Worm (Caenorhabditis elegans) whole organism, early embryonic: ENCODE results near the gene K02E7.1.

Experiments
- B0310.2 ChIP-seq: sonication (generic microtip); optimal IDR thresholded peaks from 2 replicates; lab custom pipeline; 2016; ENCODE audit warnings: mild to moderate bottlenecking, missing genetic modification characterization, missing compliant biosample characterization
- F13C5.2 ChIP-seq: sonication (generic microtip); optimal IDR thresholded peaks from 2 replicates; lab custom pipeline; 2017; ENCODE audit warnings: mild to moderate bottlenecking, missing genetic modification characterization, inconsistent platforms, missing compliant biosample characterization
- aly-1 ChIP-seq: sonication (generic microtip); optimal IDR thresholded peaks from 2 replicates; lab custom pipeline; 2016; ENCODE audit warnings: missing genetic modification characterization, missing compliant biosample characterization
- ama-1 ChIP-seq: fragments of 150-350 bp; optimal IDR thresholded peaks from 2 replicates; lab custom pipeline; 2014
- ceh-13 ChIP-seq: fragments of 200-800 bp; sonication (Bioruptor generic); optimal IDR thresholded peaks from 2 replicates; lab custom pipeline; 2018; ENCODE audit warnings: mild to moderate bottlenecking, missing genetic modification characterization, missing compliant biosample characterization
- ceh-36 ChIP-seq: sonication (generic microtip); optimal IDR thresholded peaks from 2 replicates; lab custom pipeline; 2016; ENCODE audit warnings: missing genetic modification characterization, inconsistent platforms, missing compliant biosample characterization
- ets-7 ChIP-seq: sonication (generic microtip); optimal IDR thresholded peaks from 2 replicates; lab custom pipeline; 2016; ENCODE audit warnings: missing genotype, missing genetic modification characterization, missing compliant biosample characterization
- flt-1 ChIP-seq: fragments of 200-800 bp; sonication (Bioruptor generic); IDR thresholded peaks from 2 replicates; pipeline ENCODE4 v1.3.6; 2022; ENCODE audit warnings: missing genetic modification characterization, missing compliant biosample characterization
- hmbx-1 ChIP-seq: sonication (generic microtip); optimal IDR thresholded peaks from 2 replicates; lab custom pipeline; 2016; ENCODE audit warnings: mild to moderate bottlenecking, missing genetic modification characterization, missing compliant biosample characterization
- hmg-4 ChIP-seq: fragments of 200-800 bp; sonication (Bioruptor generic); optimal IDR thresholded peaks from 2 replicates; lab custom pipeline; 2018; ENCODE audit warnings: mild to moderate bottlenecking, missing genetic modification characterization, missing compliant biosample characterization
- hnd-1 ChIP-seq: sonication (generic microtip); optimal IDR thresholded peaks from 2 replicates; lab custom pipeline; 2016; ENCODE audit warnings: missing genetic modification characterization, missing compliant biosample characterization
- pes-1 ChIP-seq: fragments of 200-800 bp; sonication (Bioruptor generic); IDR thresholded peaks from 2 replicates; pipeline ENCODE4 v1.3.6; 2022; ENCODE audit warnings: missing genetic modification reagents, missing genetic modification characterization, missing compliant biosample characterization
- scrt-1 ChIP-seq: fragments of 200-800 bp; sonication (Bioruptor generic); IDR thresholded peaks from 2 replicates; pipeline ENCODE4 v1.3.6; 2022; ENCODE audit warnings: missing genetic modification characterization, missing compliant biosample characterization
- sea-1 ChIP-seq: fragments of 200-800 bp; sonication (Bioruptor generic); conservative IDR thresholded peaks from 2 replicates; pipeline ENCODE4 v1.3.6; 2022; ENCODE audit warnings: missing genetic modification characterization, missing compliant biosample characterization
- tbx-11 ChIP-seq: fragments of 200-800 bp; sonication (Bioruptor generic); IDR thresholded peaks from 2 replicates; pipeline ENCODE4 v1.3.6; 2022; ENCODE audit warnings: missing genetic modification characterization, missing compliant biosample characterization
- tbx-37 ChIP-seq: fragments of 200-800 bp; sonication (Bioruptor generic); conservative IDR thresholded peaks from 2 replicates; pipeline ENCODE4 v1.3.6; 2022; ENCODE audit warnings: missing genetic modification reagents, missing genetic modification characterization, missing compliant biosample characterization
- tra-4 ChIP-seq: sonication (generic microtip); optimal IDR thresholded peaks from 2 replicates; lab custom pipeline; 2017; ENCODE audit warnings: missing genetic modification characterization, missing compliant biosample characterization

Gene K02E7.1

ce11 chrII:1117992-1118729 is 35.2 kb downstream of the K02E7.1 start, which contains the start of gene lips-13:
lips-13 (minus strand) TSS chrII:1118042.
- no peak for TF ChIP-seq hmbx-1 (tag; lab: Kevin White, UChicago)
- TF ChIP-seq hnd-1: no peak
- no peak for TF ChIP-seq aly-1 (tag; lab: Kevin White, UChicago)
- TF ChIP-seq ceh-13 (GFP tag; lab: Kevin White, UChicago): no peak
- no peak for TF ChIP-seq tbx-11 (GFP tag; lab: Robert Waterston, UW)
- no peak for TF ChIP-seq ets-7 (tag; lab: Kevin White, UChicago)
- no peak for TF ChIP-seq tbx-37
- no peak for TF ChIP-seq scrt-1
- TF ChIP-seq ceh-36 (tag; lab: Kevin White, UChicago): no peak
- no peak for TF ChIP-seq hmg-4
- no peak for TF ChIP-seq sea-1
- TF ChIP-seq flt-1 (GFP tag; lab: Robert Waterston, UW): no peak
- TF ChIP-seq pes-1: no peak
- TF ChIP-seq B0310.2 (tag; lab: Kevin White, UChicago): no peak
- TF ChIP-seq tra-4 (tag; lab: Kevin White, UChicago): no peak
- no peak for TF ChIP-seq ama-1 (lab: Kevin White, UChicago)
- no peak for TF ChIP-seq F13C5.2 (tag; lab: Kevin White, UChicago)

ce11 chrII:1123208-1123607 is 40.2 kb downstream of the K02E7.1 start, which contains the start of the genes sut-1 and eri-3:
sut-1 (minus strand) TSS chrII:1123265.
eri-3 (plus strand) TSS chrII:1123534.
- TF ChIP-seq hmg-4 (no peak), F13C5.2 (tag; lab: Kevin White, UChicago) (no peak), B0310.2 (tag; lab: Kevin White, UChicago) (no peak), tbx-37 (no peak), ceh-13 (GFP tag; lab: Kevin White, UChicago) (no peak), ets-7 (tag; lab: Kevin White, UChicago) (no peak), aly-1 (tag; lab: Kevin White, UChicago) (no peak), scrt-1 (no peak), sea-1 (no peak), pes-1 (no peak)

- no peak for TF ChIP-seq hmg-4
- no peak for TF ChIP-seq sea-1
- no peak for TF ChIP-seq ama-1 (lab: Kevin White, UChicago)
- TF ChIP-seq tbx-11 (GFP tag; lab: Robert Waterston, UW): no peak
- TF ChIP-seq pes-1: no peak
- TF ChIP-seq tra-4 (tag; lab: Kevin White, UChicago): no peak
- TF ChIP-seq aly-1 (tag; lab: Kevin White, UChicago): no peak
- TF ChIP-seq tbx-37: no peak
- no peak for TF ChIP-seq hmbx-1 (tag; lab: Kevin White, UChicago)
- no peak for TF ChIP-seq ceh-13 (GFP tag; lab: Kevin White, UChicago)
- TF ChIP-seq ceh-36 (tag; lab: Kevin White, UChicago): no peak
- TF ChIP-seq hnd-1: no peak
- no peak for TF ChIP-seq B0310.2 (tag; lab: Kevin White, UChicago)
- no peak for TF ChIP-seq F13C5.2 (tag; lab: Kevin White, UChicago)
- no peak for TF ChIP-seq ets-7 (tag; lab: Kevin White, UChicago)
- no peak for TF ChIP-seq scrt-1
- no peak for TF ChIP-seq flt-1 (GFP tag; lab: Robert Waterston, UW)
Measured at ce11 chrII:1124757-1125156, 41.8 kb downstream of the K02E7.1 start.

- TF ChIP-seq ceh-13 (GFP tag; lab: Kevin White, UChicago) (no peak), ceh-36 (tag; lab: Kevin White, UChicago) (no peak), ama-1 (lab: Kevin White, UChicago) (no peak), B0310.2 (tag; lab: Kevin White, UChicago) (no peak), hmg-4 (no peak), sea-1 (no peak), tbx-37 (no peak), tbx-11 (GFP tag; lab: Robert Waterston, UW) (no peak), aly-1 (tag; lab: Kevin White, UChicago) (no peak), tra-4 (tag; lab: Kevin White, UChicago) (no peak), pes-1 (no peak), hmbx-1 (tag; lab: Kevin White, UChicago) (no peak), hnd-1 (no peak), flt-1 (GFP tag; lab: Robert Waterston, UW) (no peak)
Measured at ce11 chrII:1126472-1126871, 43.5 kb downstream of the K02E7.1 start.

- TF ChIP-seq aly-1 (tag; lab: Kevin White, UChicago) (no peak), tra-4 (tag; lab: Kevin White, UChicago) (no peak), hmg-4 (no peak), flt-1 (GFP tag; lab: Robert Waterston, UW) (no peak), hmbx-1 (tag; lab: Kevin White, UChicago) (no peak), tbx-11 (GFP tag; lab: Robert Waterston, UW) (no peak), scrt-1 (no peak), ets-7 (tag; lab: Kevin White, UChicago) (no peak), pes-1 (no peak), B0310.2 (tag; lab: Kevin White, UChicago) (no peak), ceh-36 (tag; lab: Kevin White, UChicago) (no peak), tbx-37 (no peak), F13C5.2 (tag; lab: Kevin White, UChicago) (no peak), hnd-1 (no peak), ama-1 (lab: Kevin White, UChicago) (no peak), sea-1 (no peak), ceh-13 (GFP tag; lab: Kevin White, UChicago) (no peak)
Measured at ce11 chrII:1127676-1128075, 44.7 kb downstream of the K02E7.1 start, which contains the start of gene taf-6.1. taf-6.1 (plus strand) TSS chrII:1127976.

- TF ChIP-seq ceh-36 (tag; lab: Kevin White, UChicago) (no peak), hmg-4 (no peak), tra-4 (tag; lab: Kevin White, UChicago) (no peak), pes-1 (no peak), aly-1 (tag; lab: Kevin White, UChicago) (no peak), F13C5.2 (tag; lab: Kevin White, UChicago) (no peak), hmbx-1 (tag; lab: Kevin White, UChicago) (no peak), sea-1 (no peak), ets-7 (tag; lab: Kevin White, UChicago) (no peak), B0310.2 (tag; lab: Kevin White, UChicago) (no peak), ama-1 (lab: Kevin White, UChicago) (no peak)
Measured at ce11 chrII:1130241-1130640, 47.3 kb downstream of the K02E7.1 start.
